Worm (Caenorhabditis elegans) whole organism, early embryonic: ENCODE results near the gene B0228.6.

Experiments
- B0310.2 ChIP-seq: sonication (generic microtip); optimal IDR thresholded peaks from 2 replicates; lab custom pipeline; 2016; ENCODE audit warnings: mild to moderate bottlenecking, missing genetic modification characterization, missing compliant biosample characterization
- F13C5.2 ChIP-seq: sonication (generic microtip); optimal IDR thresholded peaks from 2 replicates; lab custom pipeline; 2017; ENCODE audit warnings: mild to moderate bottlenecking, missing genetic modification characterization, inconsistent platforms, missing compliant biosample characterization
- aly-1 ChIP-seq: sonication (generic microtip); optimal IDR thresholded peaks from 2 replicates; lab custom pipeline; 2016; ENCODE audit warnings: missing genetic modification characterization, missing compliant biosample characterization
- ama-1 ChIP-seq: fragments of 150-350 bp; optimal IDR thresholded peaks from 2 replicates; lab custom pipeline; 2014
- ceh-13 ChIP-seq: fragments of 200-800 bp; sonication (Bioruptor generic); optimal IDR thresholded peaks from 2 replicates; lab custom pipeline; 2018; ENCODE audit warnings: mild to moderate bottlenecking, missing genetic modification characterization, missing compliant biosample characterization
- ceh-36 ChIP-seq: sonication (generic microtip); optimal IDR thresholded peaks from 2 replicates; lab custom pipeline; 2016; ENCODE audit warnings: missing genetic modification characterization, inconsistent platforms, missing compliant biosample characterization
- ets-7 ChIP-seq: sonication (generic microtip); optimal IDR thresholded peaks from 2 replicates; lab custom pipeline; 2016; ENCODE audit warnings: missing genotype, missing genetic modification characterization, missing compliant biosample characterization
- flt-1 ChIP-seq: fragments of 200-800 bp; sonication (Bioruptor generic); IDR thresholded peaks from 2 replicates; pipeline ENCODE4 v1.3.6; 2022; ENCODE audit warnings: missing genetic modification characterization, missing compliant biosample characterization
- hmbx-1 ChIP-seq: sonication (generic microtip); optimal IDR thresholded peaks from 2 replicates; lab custom pipeline; 2016; ENCODE audit warnings: mild to moderate bottlenecking, missing genetic modification characterization, missing compliant biosample characterization
- hmg-4 ChIP-seq: fragments of 200-800 bp; sonication (Bioruptor generic); optimal IDR thresholded peaks from 2 replicates; lab custom pipeline; 2018; ENCODE audit warnings: mild to moderate bottlenecking, missing genetic modification characterization, missing compliant biosample characterization
- hnd-1 ChIP-seq: sonication (generic microtip); optimal IDR thresholded peaks from 2 replicates; lab custom pipeline; 2016; ENCODE audit warnings: missing genetic modification characterization, missing compliant biosample characterization
- pes-1 ChIP-seq: fragments of 200-800 bp; sonication (Bioruptor generic); IDR thresholded peaks from 2 replicates; pipeline ENCODE4 v1.3.6; 2022; ENCODE audit warnings: missing genetic modification reagents, missing genetic modification characterization, missing compliant biosample characterization
- scrt-1 ChIP-seq: fragments of 200-800 bp; sonication (Bioruptor generic); IDR thresholded peaks from 2 replicates; pipeline ENCODE4 v1.3.6; 2022; ENCODE audit warnings: missing genetic modification characterization, missing compliant biosample characterization
- sea-1 ChIP-seq: fragments of 200-800 bp; sonication (Bioruptor generic); conservative IDR thresholded peaks from 2 replicates; pipeline ENCODE4 v1.3.6; 2022; ENCODE audit warnings: missing genetic modification characterization, missing compliant biosample characterization
- tbx-11 ChIP-seq: fragments of 200-800 bp; sonication (Bioruptor generic); IDR thresholded peaks from 2 replicates; pipeline ENCODE4 v1.3.6; 2022; ENCODE audit warnings: missing genetic modification characterization, missing compliant biosample characterization
- tbx-37 ChIP-seq: fragments of 200-800 bp; sonication (Bioruptor generic); conservative IDR thresholded peaks from 2 replicates; pipeline ENCODE4 v1.3.6; 2022; ENCODE audit warnings: missing genetic modification reagents, missing genetic modification characterization, missing compliant biosample characterization
- tra-4 ChIP-seq: sonication (generic microtip); optimal IDR thresholded peaks from 2 replicates; lab custom pipeline; 2017; ENCODE audit warnings: missing genetic modification characterization, missing compliant biosample characterization

Gene B0228.6

DNA sequence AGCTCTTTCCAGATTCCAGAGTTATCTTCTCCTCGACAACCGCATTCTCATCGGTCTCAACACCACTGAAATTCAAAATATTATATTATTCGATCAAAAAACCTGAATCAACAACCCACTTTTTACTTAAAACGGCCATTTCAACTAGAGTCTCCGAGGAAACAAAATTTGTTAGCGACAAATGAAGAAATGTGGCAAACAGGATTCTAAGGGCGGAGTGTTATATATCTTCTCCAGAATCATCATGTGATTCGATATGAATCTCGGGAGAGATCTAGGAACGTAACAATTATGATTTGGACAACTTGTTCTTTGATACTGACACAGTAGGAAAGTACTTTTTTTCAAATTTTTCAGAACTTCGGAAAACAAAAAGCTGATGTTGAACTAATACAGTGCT is 21.3 kb upstream of the B0228.6 start:
- no peak for TF ChIP-seq hmg-4 (GFP tag; lab: Kevin White, UChicago)
- no peak for TF ChIP-seq ceh-13 (GFP tag; lab: Kevin White, UChicago)
- no peak for TF ChIP-seq flt-1
- no peak for TF ChIP-seq ceh-36 (tag; lab: Kevin White, UChicago)
- TF ChIP-seq hnd-1 (tag; lab: Kevin White, UChicago), result no peak
- TF ChIP-seq pes-1 (GFP tag; lab: Robert Waterston, UW), result no peak
- no peak for TF ChIP-seq hmbx-1 (tag; lab: Kevin White, UChicago)
- TF ChIP-seq aly-1 (tag; lab: Kevin White, UChicago), result no peak
- TF ChIP-seq tra-4 (tag; lab: Kevin White, UChicago), result no peak
- TF ChIP-seq ama-1, result no peak
- TF ChIP-seq tbx-37 (GFP tag; lab: Robert Waterston, UW), result no peak
- no peak for TF ChIP-seq F13C5.2 (tag; lab: Kevin White, UChicago)
- TF ChIP-seq scrt-1 (GFP tag; lab: Robert Waterston, UW), result no peak
- TF ChIP-seq tbx-11, result no peak
- no peak for TF ChIP-seq sea-1 (GFP tag; lab: Robert Waterston, UW)
- TF ChIP-seq ets-7 (tag; lab: Kevin White, UChicago), result no peak
- TF ChIP-seq B0310.2 (tag; lab: Kevin White, UChicago), result no peak

DNA sequence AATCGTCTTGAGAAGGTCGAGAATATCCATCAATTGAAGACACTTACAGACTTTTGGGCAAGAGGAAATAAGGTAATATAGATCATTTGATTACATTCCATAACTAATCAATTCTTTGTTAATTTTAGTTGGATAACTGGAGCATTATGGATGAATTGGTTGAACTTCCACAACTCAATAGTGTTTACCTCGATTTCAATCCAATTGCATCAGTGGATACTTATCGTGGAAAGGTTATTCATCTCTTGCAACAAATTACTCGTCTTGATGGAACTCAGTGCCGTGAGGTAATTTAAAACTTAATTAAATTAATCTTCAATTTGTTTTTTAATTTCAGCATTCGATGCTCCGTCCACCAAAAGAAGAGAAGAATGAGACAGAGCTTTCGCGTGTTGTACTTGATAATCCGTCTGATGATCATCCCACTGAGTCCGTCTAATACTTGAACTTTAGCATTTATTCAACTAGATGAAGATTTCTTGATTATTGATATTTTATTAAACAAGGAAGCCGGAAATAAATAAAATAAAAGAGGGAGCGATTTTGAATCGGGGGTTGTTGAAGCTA is 18.5 kb upstream of the B0228.6 start:
- TF ChIP-seq pes-1 (GFP tag; lab: Robert Waterston, UW) (no peak), hmbx-1 (tag; lab: Kevin White, UChicago) (no peak)

DNA sequence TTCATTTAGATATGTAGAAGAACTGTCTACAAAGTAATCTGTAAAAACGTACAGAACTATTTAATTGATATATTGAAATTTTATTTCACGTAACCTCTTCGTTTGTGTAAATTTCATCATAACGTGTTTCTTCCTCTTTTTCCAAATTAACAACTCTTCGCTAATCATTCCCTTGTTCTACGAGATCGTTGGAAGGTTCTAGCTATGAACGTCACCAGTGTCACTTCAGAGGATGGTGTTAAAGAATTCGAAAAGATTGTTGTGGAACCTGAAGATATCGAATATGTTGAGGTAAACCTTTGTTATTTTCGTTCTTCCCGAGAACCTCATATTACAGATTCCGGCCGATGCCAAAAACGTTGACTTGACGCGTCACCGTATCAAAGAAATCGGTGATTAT is 17.4 kb upstream of the B0228.6 start, which contains the start of gene C06A8.6:
Gene C06A8.6 (plus strand): TSS at position 89 of the 400 bp plus-strand sequence.
- no peak for TF ChIP-seq sea-1 (GFP tag; lab: Robert Waterston, UW)
- TF ChIP-seq flt-1, result no peak
- no peak for TF ChIP-seq scrt-1 (GFP tag; lab: Robert Waterston, UW)
- TF ChIP-seq tbx-37 (GFP tag; lab: Robert Waterston, UW), result no peak
- TF ChIP-seq aly-1 (tag; lab: Kevin White, UChicago), result no peak
- no peak for TF ChIP-seq hnd-1 (tag; lab: Kevin White, UChicago)
- no peak for TF ChIP-seq tbx-11
- no peak for TF ChIP-seq ceh-13 (GFP tag; lab: Kevin White, UChicago)
- no peak for TF ChIP-seq pes-1 (GFP tag; lab: Robert Waterston, UW)
- TF ChIP-seq ets-7 (tag; lab: Kevin White, UChicago), result no peak

DNA sequence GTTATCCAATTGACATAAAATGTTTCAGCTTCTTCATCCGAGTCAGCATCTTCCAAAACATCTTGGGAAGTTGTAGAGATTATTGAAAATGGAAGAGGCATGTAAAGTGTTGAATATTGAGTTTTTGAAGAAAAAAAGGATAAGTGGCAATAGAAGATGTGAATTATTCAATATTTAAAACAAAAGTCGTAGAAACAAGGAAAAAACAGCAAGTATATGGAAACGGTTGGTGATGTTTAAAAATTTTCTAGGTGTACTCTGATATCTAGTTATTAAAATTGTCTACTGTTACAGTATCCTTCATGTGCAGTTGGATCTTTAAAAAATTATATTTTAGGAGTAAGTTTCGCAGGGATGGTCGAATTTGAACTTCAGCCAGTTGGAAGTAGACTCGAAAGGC is 17.0 kb upstream of the B0228.6 start, which contains the start of gene C06A8.8:
Gene C06A8.8 (minus strand): TSS at position 101 of the 400 bp plus-strand sequence.
- TF ChIP-seq tbx-37 (GFP tag; lab: Robert Waterston, UW) (no peak), F13C5.2 (tag; lab: Kevin White, UChicago) (no peak), ets-7 (tag; lab: Kevin White, UChicago) (no peak), ama-1 (no peak), tra-4 (tag; lab: Kevin White, UChicago) (no peak)

DNA sequence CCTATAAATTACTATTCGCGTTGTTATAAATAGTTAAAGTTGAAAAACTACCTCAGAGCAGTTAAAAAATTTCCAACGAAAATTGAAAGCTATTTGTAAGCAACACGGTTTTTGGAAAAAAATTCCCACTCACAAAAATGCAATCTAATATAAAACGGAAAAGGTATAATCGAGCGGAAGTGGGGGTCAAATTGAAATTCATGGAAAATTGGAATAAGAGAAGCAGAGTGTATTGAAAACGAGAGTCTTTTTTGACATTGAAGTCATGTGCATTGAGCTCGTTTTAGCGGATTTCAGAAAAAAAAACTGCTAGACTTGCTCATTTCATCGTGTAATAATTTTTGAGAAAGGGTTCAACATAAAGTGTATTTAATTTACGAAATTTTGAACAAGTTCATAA is 15.3 kb upstream of the B0228.6 start:
- TF ChIP-seq scrt-1 (GFP tag; lab: Robert Waterston, UW) (no peak), B0310.2 (tag; lab: Kevin White, UChicago) (no peak), hmbx-1 (tag; lab: Kevin White, UChicago) (no peak), ama-1 (no peak), hmg-4 (GFP tag; lab: Kevin White, UChicago) (no peak), tra-4 (tag; lab: Kevin White, UChicago) (no peak), ceh-13 (GFP tag; lab: Kevin White, UChicago) (no peak), tbx-37 (GFP tag; lab: Robert Waterston, UW) (no peak), flt-1 (no peak), ets-7 (tag; lab: Kevin White, UChicago) (no peak), aly-1 (tag; lab: Kevin White, UChicago) (no peak), tbx-11 (no peak), F13C5.2 (tag; lab: Kevin White, UChicago) (no peak), pes-1 (GFP tag; lab: Robert Waterston, UW) (no peak), sea-1 (GFP tag; lab: Robert Waterston, UW) (no peak), ceh-36 (tag; lab: Kevin White, UChicago) (no peak), hnd-1 (tag; lab: Kevin White, UChicago) (no peak)

DNA sequence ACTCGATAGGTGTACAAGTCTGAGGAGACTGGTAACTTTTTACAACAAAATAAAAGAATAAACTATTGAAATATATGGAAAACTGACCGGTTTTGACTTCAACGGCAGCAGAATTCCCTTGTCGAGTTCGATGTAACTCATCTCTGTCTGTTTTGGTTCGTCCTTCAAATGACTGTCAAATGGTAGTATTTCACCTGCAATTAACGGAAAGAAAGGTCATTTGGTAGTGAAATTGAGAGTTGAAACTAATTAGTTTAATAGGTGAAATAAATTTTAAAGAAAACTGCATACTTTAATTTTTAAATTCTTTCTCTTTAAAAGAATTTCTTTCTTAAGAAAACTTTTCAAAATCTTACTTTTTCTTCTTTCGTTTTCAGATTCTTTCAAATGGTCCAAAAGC is 14.3 kb upstream of the B0228.6 start:
- TF ChIP-seq aly-1 (tag; lab: Kevin White, UChicago) (no peak), ets-7 (tag; lab: Kevin White, UChicago) (no peak), ceh-13 (GFP tag; lab: Kevin White, UChicago) (no peak), pes-1 (GFP tag; lab: Robert Waterston, UW) (no peak), tra-4 (tag; lab: Kevin White, UChicago) (no peak), hnd-1 (tag; lab: Kevin White, UChicago) (no peak), hmg-4 (GFP tag; lab: Kevin White, UChicago) (no peak), scrt-1 (GFP tag; lab: Robert Waterston, UW) (no peak), F13C5.2 (tag; lab: Kevin White, UChicago) (no peak), B0310.2 (tag; lab: Kevin White, UChicago) (no peak), sea-1 (GFP tag; lab: Robert Waterston, UW) (no peak), tbx-11 (no peak)

DNA sequence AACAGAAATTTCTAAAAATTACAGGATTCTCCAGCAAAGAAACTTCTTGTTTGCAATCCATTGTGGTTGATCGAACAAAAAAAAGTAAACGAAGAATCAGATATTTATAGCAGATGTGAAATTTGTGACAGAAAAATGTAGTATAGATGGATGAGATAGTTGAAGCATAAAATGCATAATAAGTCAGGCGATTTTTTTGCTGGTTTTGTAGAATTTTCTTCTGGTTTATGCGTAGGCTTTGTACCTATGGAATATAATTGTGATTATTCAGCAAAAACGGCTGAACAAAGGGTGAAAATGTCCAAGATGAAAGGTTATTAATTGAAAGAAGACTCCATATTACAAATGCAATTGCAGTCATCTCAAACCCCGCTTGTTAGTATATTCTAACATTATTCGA is 10.5 kb upstream of the B0228.6 start, which contains the start of gene srh-39:
Gene srh-39 (minus strand): TSS at position 101 of the 400 bp plus-strand sequence.
- no peak for TF ChIP-seq flt-1
- no peak for TF ChIP-seq ama-1
- no peak for TF ChIP-seq hnd-1 (tag; lab: Kevin White, UChicago)
- no peak for TF ChIP-seq hmbx-1 (tag; lab: Kevin White, UChicago)
- TF ChIP-seq F13C5.2 (tag; lab: Kevin White, UChicago), result no peak
- no peak for TF ChIP-seq tra-4 (tag; lab: Kevin White, UChicago)
- no peak for TF ChIP-seq tbx-37 (GFP tag; lab: Robert Waterston, UW)
- TF ChIP-seq tbx-11, result no peak
- TF ChIP-seq aly-1 (tag; lab: Kevin White, UChicago), result no peak
- TF ChIP-seq hmg-4 (GFP tag; lab: Kevin White, UChicago), result no peak
- no peak for TF ChIP-seq ceh-13 (GFP tag; lab: Kevin White, UChicago)
- TF ChIP-seq scrt-1 (GFP tag; lab: Robert Waterston, UW), result no peak
- TF ChIP-seq sea-1 (GFP tag; lab: Robert Waterston, UW), result no peak
- TF ChIP-seq ceh-36 (tag; lab: Kevin White, UChicago), result no peak
- TF ChIP-seq ets-7 (tag; lab: Kevin White, UChicago), result no peak
- no peak for TF ChIP-seq B0310.2 (tag; lab: Kevin White, UChicago)
- no peak for TF ChIP-seq pes-1 (GFP tag; lab: Robert Waterston, UW)
